Worm (Caenorhabditis elegans) whole organism, late embryonic: ENCODE measurements around the gene C02F5.13.

Experiments
- ceh-24 ChIP-seq: sonication (generic microtip); optimal IDR thresholded peaks from 2 replicates; lab custom pipeline; 2016; ENCODE audit warnings: mild to moderate bottlenecking, missing genetic modification characterization, missing compliant biosample characterization
- ceh-31 ChIP-seq: sonication (generic microtip); optimal IDR thresholded peaks from 2 replicates; lab custom pipeline; 2016; ENCODE audit warnings: missing genetic modification characterization, missing compliant biosample characterization
- ceh-9 ChIP-seq: sonication (generic microtip); optimal IDR thresholded peaks from 2 replicates; lab custom pipeline; 2016; ENCODE audit warnings: mild to moderate bottlenecking, missing genetic modification characterization, inconsistent platforms, missing compliant biosample characterization
- dmd-4 ChIP-seq: sonication (generic microtip); optimal IDR thresholded peaks from 2 replicates; lab custom pipeline; 2016; ENCODE audit warnings: borderline replicate concordance, missing genetic modification characterization, missing compliant biosample characterization
- elt-2 ChIP-seq: sonication (generic microtip); optimal IDR thresholded peaks from 2 replicates; lab custom pipeline; 2016; ENCODE audit warnings: missing genetic modification reagents, missing genetic modification characterization, missing compliant biosample characterization
- elt-4 ChIP-seq: sonication (generic microtip); optimal IDR thresholded peaks from 2 replicates; lab custom pipeline; 2016; ENCODE audit warnings: missing genetic modification characterization, missing compliant biosample characterization
- ets-4 ChIP-seq: sonication (generic microtip); optimal IDR thresholded peaks from 2 replicates; lab custom pipeline; 2016; ENCODE audit warnings: missing genetic modification characterization, missing compliant biosample characterization
- nhr-11 ChIP-seq: fragments of 150-350 bp; optimal IDR thresholded peaks from 2 replicates; lab custom pipeline; 2014; ENCODE audit warnings: missing biosample characterization, missing genetic modification characterization
- pag-3 ChIP-seq: sonication (generic microtip); optimal IDR thresholded peaks from 2 replicates; lab custom pipeline; 2016; ENCODE audit warnings: missing compliant biosample characterization, missing genetic modification characterization, borderline replicate concordance
- pha-4 ChIP-seq: fragments of 150-350 bp; optimal IDR thresholded peaks from 2 replicates; lab custom pipeline; 2018; ENCODE audit warnings: missing biosample characterization, missing genetic modification reagents, missing genetic modification characterization
- ref-2 ChIP-seq: sonication (generic microtip); optimal IDR thresholded peaks from 2 replicates; lab custom pipeline; 2016; ENCODE audit warnings: missing genetic modification characterization, missing compliant biosample characterization
- syd-9 ChIP-seq: sonication (generic microtip); optimal IDR thresholded peaks from 2 replicates; lab custom pipeline; 2016; ENCODE audit warnings: mild to moderate bottlenecking, missing genetic modification characterization, moderate library complexity, missing compliant biosample characterization
- tbx-2 ChIP-seq: sonication (generic microtip); optimal IDR thresholded peaks from 2 replicates; lab custom pipeline; 2016; ENCODE audit warnings: missing genetic modification characterization, missing compliant biosample characterization

- no peak for TF ChIP-seq ceh-31 (tag; lab: Kevin White, UChicago)
- no peak for TF ChIP-seq pha-4
- TF ChIP-seq nhr-11 (tag; lab: Kevin White, UChicago), result no peak
- TF ChIP-seq ceh-9 (tag; lab: Kevin White, UChicago), result no peak
- no peak for TF ChIP-seq ceh-24 (tag; lab: Kevin White, UChicago)
- TF ChIP-seq tbx-2, result no peak
- TF ChIP-seq pag-3, result no peak
- no peak for TF ChIP-seq dmd-4
- TF ChIP-seq elt-2 (tag; lab: Kevin White, UChicago), result no peak
- TF ChIP-seq ref-2 (tag; lab: Kevin White, UChicago), result no peak
- no peak for TF ChIP-seq elt-4 (tag; lab: Kevin White, UChicago)
- no peak for TF ChIP-seq syd-9 (tag; lab: Kevin White, UChicago)
- no peak for TF ChIP-seq ets-4 (tag; lab: Kevin White, UChicago)
Measured at ce11 chrIII:8229480-8229879, 17.7 kb upstream of the C02F5.13 start.
